Worm (Caenorhabditis elegans) whole organism, young adult: ENCODE results near the gene T08B1.4.

Source experiments
- B0261.1 ChIP-seq: sonication (generic microtip); optimal IDR thresholded peaks from 2 replicates; lab custom pipeline; 2016; ENCODE audit warnings: mild to moderate bottlenecking, missing genetic modification characterization, moderate library complexity, missing compliant biosample characterization
- C06A6.2 ChIP-seq: fragments of 200-800 bp; sonication (Bioruptor generic); conservative IDR thresholded peaks from 2 replicates; pipeline ENCODE4 v1.3.6; 2022; ENCODE audit warnings: missing genetic modification characterization, missing compliant biosample characterization
- F23B12.7 ChIP-seq: sonication (generic microtip); optimal IDR thresholded peaks from 2 replicates; lab custom pipeline; 2017; ENCODE audit warnings: missing genetic modification characterization, mild to moderate bottlenecking, missing compliant biosample characterization, antibody characterized with exemption, moderate library complexity; ENCODE audit not compliant: insufficient read depth
- F49E8.2 ChIP-seq: sonication (generic microtip); optimal IDR thresholded peaks from 3 replicates; lab custom pipeline; 2017; ENCODE audit warnings: missing genetic modification characterization, mild to moderate bottlenecking, missing compliant biosample characterization, antibody characterized with exemption, moderate library complexity; ENCODE audit not compliant: insufficient read depth
- F52B5.7 ChIP-seq: sonication (generic microtip); optimal IDR thresholded peaks from 2 replicates; lab custom pipeline; 2016; ENCODE audit warnings: mild to moderate bottlenecking, missing genetic modification characterization, missing compliant biosample characterization
- F55B11.4 ChIP-seq: sonication (generic microtip); optimal IDR thresholded peaks from 2 replicates; lab custom pipeline; 2016; ENCODE audit warnings: missing compliant biosample characterization, missing genetic modification characterization, borderline replicate concordance; ENCODE audit not compliant: insufficient read depth
- F57C9.4 ChIP-seq: sonication (generic microtip); optimal IDR thresholded peaks from 2 replicates; lab custom pipeline; 2017; ENCODE audit warnings: mild to moderate bottlenecking, missing genetic modification characterization, missing compliant biosample characterization
- K11D2.4 ChIP-seq: fragments of 200-800 bp; sonication (Bioruptor generic); IDR thresholded peaks from 2 replicates; pipeline ENCODE4 v1.3.6; 2022; ENCODE audit warnings: missing genetic modification reagents, missing genetic modification characterization, missing compliant biosample characterization
- T07F8.4 ChIP-seq: sonication (generic microtip); optimal IDR thresholded peaks from 2 replicates; lab custom pipeline; 2016; ENCODE audit warnings: mild to moderate bottlenecking, missing genetic modification characterization, moderate library complexity, missing compliant biosample characterization
- Y53F4B.3 ChIP-seq: fragments of 200-800 bp; sonication (Bioruptor generic); IDR thresholded peaks from 2 replicates; pipeline ENCODE4 v1.3.6; 2022; ENCODE audit warnings: missing genetic modification reagents, missing genetic modification characterization, missing compliant biosample characterization
- Y56A3A.18 ChIP-seq: fragments of 200-800 bp; sonication (Bioruptor generic); IDR thresholded peaks from 2 replicates; pipeline ENCODE4 v1.3.6; 2022; ENCODE audit warnings: missing genetic modification reagents, missing genetic modification characterization, missing compliant biosample characterization
- Y79H2A.3 ChIP-seq: fragments of 200-800 bp; sonication (Bioruptor generic); conservative IDR thresholded peaks from 2 replicates; pipeline ENCODE4 v1.3.6; 2022; ENCODE audit warnings: missing genetic modification reagents, missing genetic modification characterization, missing compliant biosample characterization
- Y95B8A.8 ChIP-seq: fragments of 200-800 bp; sonication (Bioruptor generic); IDR thresholded peaks from 2 replicates; pipeline ENCODE4 v1.3.6; 2022; ENCODE audit warnings: missing genetic modification reagents, missing genetic modification characterization, missing compliant biosample characterization
- akir-1 ChIP-seq: fragments of 200-800 bp; sonication (Bioruptor generic); optimal IDR thresholded peaks from 2 replicates; lab custom pipeline; 2018; ENCODE audit warnings: mild to moderate bottlenecking, missing genetic modification characterization, moderate library complexity, missing compliant biosample characterization
- ama-1 ChIP-seq, 3 experiments: fragments of 150-350 bp in 1 of 3; sonication (generic microtip) in 2 of 3; optimal IDR thresholded peaks; 2 replicates each; lab custom pipeline; 2014 to 2018; ENCODE audit warnings: missing biosample characterization in 2 of 3, missing genetic modification characterization in 2 of 3, missing genetic modification reagents in 2 of 3
- bed-1 ChIP-seq: fragments of 200-800 bp; sonication (Bioruptor generic); IDR thresholded peaks from 2 replicates; pipeline ENCODE4 v1.3.6; 2022; ENCODE audit warnings: missing genetic modification reagents, missing genetic modification characterization, missing compliant biosample characterization
- ccch-3 ChIP-seq: fragments of 200-800 bp; sonication (Bioruptor generic); optimal IDR thresholded peaks from 2 replicates; lab custom pipeline; 2018; ENCODE audit warnings: mild to moderate bottlenecking, missing genetic modification characterization, missing compliant biosample characterization
- cebp-2 ChIP-seq: fragments of 200-800 bp; sonication (Bioruptor generic); IDR thresholded peaks from 2 replicates; pipeline ENCODE4 v1.3.6; 2022; ENCODE audit warnings: missing genetic modification characterization, missing compliant biosample characterization
- ceh-40 ChIP-seq: fragments of 200-800 bp; sonication (Bioruptor generic); IDR thresholded peaks from 2 replicates; pipeline ENCODE4 v1.3.6; 2022; ENCODE audit warnings: missing genetic modification characterization, missing compliant biosample characterization
- ceh-91 ChIP-seq: fragments of 200-800 bp; sonication (Bioruptor generic); IDR thresholded peaks from 2 replicates; pipeline ENCODE4 v1.3.6; 2022; ENCODE audit warnings: missing genetic modification reagents, missing genetic modification characterization, missing compliant biosample characterization
- die-1 ChIP-seq: sonication (generic microtip); optimal IDR thresholded peaks from 2 replicates; lab custom pipeline; 2016; ENCODE audit warnings: missing genotype, mild to moderate bottlenecking, missing genetic modification characterization, missing compliant biosample characterization
- dox-1 ChIP-seq: fragments of 200-800 bp; sonication (Bioruptor generic); IDR thresholded peaks from 2 replicates; pipeline ENCODE4 v1.3.6; 2022; ENCODE audit warnings: missing genetic modification reagents, missing genetic modification characterization, missing compliant biosample characterization
- dpl-1 ChIP-seq: fragments of 150-350 bp; optimal IDR thresholded peaks from 2 replicates; lab custom pipeline; 2014; ENCODE audit warnings: missing biosample characterization, missing genetic modification reagents, missing genetic modification characterization
- ekl-4 ChIP-seq: fragments of 200-800 bp; sonication (Bioruptor generic); IDR thresholded peaks from 2 replicates; pipeline ENCODE4 v1.3.6; 2022; ENCODE audit warnings: missing genetic modification reagents, missing genetic modification characterization, missing compliant biosample characterization
- ets-4 ChIP-seq: fragments of 200-800 bp; sonication (Bioruptor generic); optimal IDR thresholded peaks from 2 replicates; lab custom pipeline; 2018; ENCODE audit warnings: mild to moderate bottlenecking, missing genetic modification characterization, missing compliant biosample characterization
- gei-17 ChIP-seq: fragments of 200-800 bp; sonication (Bioruptor generic); optimal IDR thresholded peaks from 2 replicates; lab custom pipeline; 2018; ENCODE audit warnings: mild to moderate bottlenecking, missing genetic modification characterization, missing compliant biosample characterization
- hlh-12 ChIP-seq: sonication (generic microtip); optimal IDR thresholded peaks from 2 replicates; lab custom pipeline; 2016; ENCODE audit warnings: missing genetic modification characterization, missing compliant biosample characterization
- hsf-1 ChIP-seq: fragments of 200-800 bp; sonication (Bioruptor generic); IDR thresholded peaks from 2 replicates; pipeline ENCODE4 v1.3.6; 2022; ENCODE audit warnings: missing genetic modification reagents, missing genetic modification characterization, missing compliant biosample characterization
- let-526 ChIP-seq: fragments of 200-800 bp; sonication (Bioruptor generic); IDR thresholded peaks from 2 replicates; pipeline ENCODE4 v1.3.6; 2022; ENCODE audit warnings: missing genetic modification reagents, missing genetic modification characterization, missing compliant biosample characterization
- lin-26 ChIP-seq: fragments of 200-800 bp; sonication (Bioruptor generic); IDR thresholded peaks from 2 replicates; pipeline ENCODE4 v1.3.6; 2022; ENCODE audit warnings: missing genetic modification reagents, missing genetic modification characterization, missing compliant biosample characterization
- lin-35 ChIP-seq, 3 experiments: fragments of 150-350 bp in 2 of 3; sonication (generic microtip) in 1 of 3; optimal IDR thresholded peaks; 2 replicates each; lab custom pipeline; 2014 to 2018; ENCODE audit warnings: missing biosample characterization in 3 of 3, missing genetic modification characterization in 3 of 3, missing genetic modification reagents in 3 of 3
- lsl-1 ChIP-seq: fragments of 200-800 bp; sonication (Bioruptor generic); optimal IDR thresholded peaks from 2 replicates; lab custom pipeline; 2018; ENCODE audit warnings: mild to moderate bottlenecking, missing genetic modification characterization, moderate library complexity, missing compliant biosample characterization
- madf-3 ChIP-seq: fragments of 200-800 bp; sonication (Bioruptor generic); IDR thresholded peaks from 2 replicates; pipeline ENCODE4 v1.3.6; 2022; ENCODE audit warnings: missing genetic modification reagents, missing genetic modification characterization, missing compliant biosample characterization
- madf-6 ChIP-seq: fragments of 200-800 bp; sonication (Bioruptor generic); IDR thresholded peaks from 2 replicates; pipeline ENCODE4 v1.3.6; 2022; ENCODE audit warnings: missing genetic modification reagents, missing genetic modification characterization, missing compliant biosample characterization
- mcd-1 ChIP-seq: fragments of 200-800 bp; sonication (Bioruptor generic); IDR thresholded peaks from 2 replicates; pipeline ENCODE4 v1.3.6; 2022; ENCODE audit warnings: missing genetic modification reagents, missing genetic modification characterization, missing compliant biosample characterization
- nfya-1 ChIP-seq: sonication (generic microtip); optimal IDR thresholded peaks from 2 replicates; lab custom pipeline; 2017; ENCODE audit warnings: antibody characterized with exemption, missing compliant biosample characterization, missing genetic modification characterization, borderline replicate concordance; ENCODE audit not compliant: insufficient read depth
- nhr-120 ChIP-seq: fragments of 200-800 bp; sonication (Bioruptor generic); IDR thresholded peaks from 2 replicates; pipeline ENCODE4 v1.3.6; 2022; ENCODE audit warnings: missing genetic modification characterization, missing compliant biosample characterization
- nhr-27 ChIP-seq: fragments of 200-800 bp; sonication (Bioruptor generic); optimal IDR thresholded peaks from 2 replicates; lab custom pipeline; 2018; ENCODE audit warnings: mild to moderate bottlenecking, missing genetic modification characterization, moderate library complexity, missing compliant biosample characterization
- nhr-90 ChIP-seq: sonication (generic microtip); optimal IDR thresholded peaks from 2 replicates; lab custom pipeline; 2016; ENCODE audit warnings: missing genotype, mild to moderate bottlenecking, missing genetic modification characterization, missing compliant biosample characterization
- sdz-38 ChIP-seq: sonication (generic microtip); optimal IDR thresholded peaks from 2 replicates; lab custom pipeline; 2016; ENCODE audit warnings: missing genotype, missing genetic modification characterization, missing compliant biosample characterization
- snpc-1.3 ChIP-seq: sonication (generic microtip); optimal IDR thresholded peaks from 2 replicates; lab custom pipeline; 2017; ENCODE audit warnings: missing genetic modification characterization, mild to moderate bottlenecking, missing compliant biosample characterization, antibody characterized with exemption, moderate library complexity, missing genotype, missing genetic modification reagents; ENCODE audit not compliant: insufficient read depth
- snpc-4 ChIP-seq, 5 experiments: fragments of 150-350 bp in 1 of 5; sonication (generic microtip) in 4 of 5; optimal IDR thresholded peaks; 2 replicates each; lab custom pipeline; 2014 to 2018; ENCODE audit warnings: missing genetic modification characterization in 5 of 5, missing biosample characterization in 3 of 5, antibody characterized with exemption in 2 of 5, mild to moderate bottlenecking in 2 of 5, missing compliant biosample characterization in 2 of 5, missing genotype in 2 of 5, moderate library complexity in 2 of 5, missing genetic modification reagents in 1 of 5
- unc-130 ChIP-seq: sonication (generic microtip); optimal IDR thresholded peaks from 2 replicates; lab custom pipeline; 2016; ENCODE audit warnings: missing genetic modification reagents, missing genetic modification characterization, missing compliant biosample characterization
- zfh-2 ChIP-seq: fragments of 200-800 bp; sonication (Bioruptor generic); conservative IDR thresholded peaks from 2 replicates; pipeline ENCODE4 v1.3.6; 2022; ENCODE audit warnings: missing genetic modification reagents, missing genetic modification characterization, missing compliant biosample characterization
- zim-3 ChIP-seq: sonication (generic microtip); optimal IDR thresholded peaks from 2 replicates; lab custom pipeline; 2017; ENCODE audit warnings: mild to moderate bottlenecking, missing genetic modification characterization, moderate library complexity, missing compliant biosample characterization
- ztf-26 ChIP-seq: sonication (generic microtip); optimal IDR thresholded peaks from 2 replicates; lab custom pipeline; 2017; ENCODE audit warnings: missing genetic modification characterization, missing compliant biosample characterization
- ztf-3 ChIP-seq: fragments of 200-800 bp; sonication (Bioruptor generic); optimal IDR thresholded peaks from 2 replicates; lab custom pipeline; 2018; ENCODE audit warnings: mild to moderate bottlenecking, missing genetic modification characterization, missing compliant biosample characterization

Gene T08B1.4

ce11 chrV:2008412-2008811, 29.3 kb downstream of the T08B1.4 start (continued):
- TF ChIP-seq lsl-1 (GFP tag; lab: Kevin White, UChicago) (peak; percentile 93), F57C9.4 (tag; lab: Kevin White, UChicago) (no peak), dpl-1 (GFP tag; lab: Kevin White, UChicago) (peak; percentile 62), ccch-3 (no peak), lin-26 (no peak), zim-3 (tag; lab: Kevin White, UChicago) (no peak), Y53F4B.3 (GFP tag; lab: Robert Waterston, UW) (peak; percentile 41; the same call in 1 of the 2 replicates), cebp-2 (no peak), ceh-40 (GFP tag; lab: Robert Waterston, UW) (no peak), B0261.1 (no peak), Y95B8A.8 (peak; percentile 79; the same call in 1 of the 2 replicates), akir-1 (no peak), ets-4 (GFP tag; lab: Kevin White, UChicago) (no peak), ztf-26 (tag; lab: Kevin White, UChicago) (no peak), dox-1 (GFP tag; lab: Robert Waterston, UW) (peak; percentile 93), gei-17 (GFP tag; lab: Kevin White, UChicago) (no peak), mcd-1 (GFP tag; lab: Robert Waterston, UW) (peak; percentile 86), nhr-90 (tag; lab: Kevin White, UChicago) (peak; percentile 0), K11D2.4 (GFP tag; lab: Robert Waterston, UW) (no peak), C06A6.2 (GFP tag; lab: Robert Waterston, UW) (no peak), F49E8.2 (tag; lab: Kevin White, UChicago) (peak; percentile 71), hlh-12 (no peak), lin-35 (GFP tag; optimal IDR thresholded peaks at IDR 0.05; lab: Kevin White, UChicago) (peak in 1 of 3 experiments; percentile 79), die-1 (no peak), hsf-1 (GFP tag; lab: Robert Waterston, UW) (no peak), nhr-120 (GFP tag; lab: Robert Waterston, UW) (no peak), F55B11.4 (tag; lab: Kevin White, UChicago) (no peak), sdz-38 (no peak), snpc-1.3 (tag; lab: Kevin White, UChicago) (peak; percentile 44), ztf-3 (GFP tag; lab: Kevin White, UChicago) (no peak), Y79H2A.3 (GFP tag; lab: Robert Waterston, UW) (peak; percentile 72), T07F8.4 (tag; lab: Kevin White, UChicago) (no peak), Y56A3A.18 (GFP tag; lab: Robert Waterston, UW) (no peak), ceh-91 (GFP tag; lab: Robert Waterston, UW) (peak; percentile 89), ekl-4 (GFP tag; lab: Robert Waterston, UW) (peak; percentile 53; the same call in 1 of the 2 replicates), unc-130 (GFP tag; lab: Kevin White, UChicago) (peak; percentile 87), snpc-4 (GFP tag; optimal IDR thresholded peaks at IDR 0.05; lab: Kevin White, UChicago) (peak; percentile 29), snpc-4 (tag; optimal IDR thresholded peaks at IDR 0.05; lab: Kevin White, UChicago) (peak in 2 of 4 experiments; percentile 25 to 30), nhr-27 (tag; lab: Kevin White, UChicago) (no peak), nfya-1 (tag; lab: Kevin White, UChicago) (no peak), ama-1 (optimal IDR thresholded peaks at IDR 0.05; lab: Kevin White, UChicago) (no peak), ama-1 (GFP tag; optimal IDR thresholded peaks at IDR 0.05; lab: Kevin White, UChicago) (no peak), let-526 (0 out of 2 replicates have a peak, but pooled peaks have one; percentile 52), F52B5.7 (no peak), bed-1 (GFP tag; lab: Robert Waterston, UW) (no peak), madf-3 (GFP tag; lab: Robert Waterston, UW) (0 out of 2 replicates have a peak, but pooled peaks have one; percentile 35), madf-6 (GFP tag; lab: Robert Waterston, UW) (peak; percentile 90), F23B12.7 (tag; lab: Kevin White, UChicago) (no peak), zfh-2 (no peak)
